Fruit fly (Drosophila melanogaster) whole organism, embryonic: Measurements from ENCODE around the gene Pc.

ENCODE experiments used
- Atf3 ChIP-seq: fragments of 200-800 bp; sonication (Bioruptor generic); optimal IDR thresholded peaks from 3 replicates; lab custom pipeline; 2016; ENCODE audit warnings: missing biosample characterization, missing genetic modification characterization
- CG10462 ChIP-seq: fragments of 200-800 bp; sonication (Bioruptor generic); optimal IDR thresholded peaks from 2 replicates; lab custom pipeline; 2016; ENCODE audit warnings: missing biosample characterization, missing genetic modification characterization
- CG1233 ChIP-seq: fragments of 200-800 bp; sonication (Bioruptor generic); optimal IDR thresholded peaks from 4 replicates; lab custom pipeline; 2018; ENCODE audit warnings: missing biosample characterization, mild to moderate bottlenecking, missing genetic modification characterization
- CG17359 ChIP-seq: fragments of 200-800 bp; sonication (Bioruptor generic); optimal IDR thresholded peaks from 3 replicates; lab custom pipeline; 2018; ENCODE audit warnings: missing biosample characterization, mild to moderate bottlenecking, missing genetic modification characterization, moderate library complexity
- CG17385 ChIP-seq: fragments of 200-800 bp; sonication (Bioruptor generic); optimal IDR thresholded peaks from 3 replicates; lab custom pipeline; 2018; ENCODE audit warnings: missing biosample characterization, mild to moderate bottlenecking, missing genetic modification characterization
- CG17802 ChIP-seq: fragments of 200-800 bp; sonication (Bioruptor generic); optimal IDR thresholded peaks from 2 replicates; lab custom pipeline; 2018; ENCODE audit warnings: missing biosample characterization, mild to moderate bottlenecking, missing genetic modification characterization, moderate library complexity
- CG17912 ChIP-seq: fragments of 200-800 bp; sonication (Bioruptor generic); optimal IDR thresholded peaks from 2 replicates; lab custom pipeline; 2018; ENCODE audit warnings: missing biosample characterization, mild to moderate bottlenecking, missing genetic modification characterization
- CG18476 ChIP-seq: fragments of 200-800 bp; sonication (Bioruptor generic); optimal IDR thresholded peaks from 2 replicates; lab custom pipeline; 2016; ENCODE audit warnings: missing biosample characterization, mild to moderate bottlenecking, missing genetic modification characterization
- CG30020 ChIP-seq: fragments of 200-800 bp; optimal IDR thresholded peaks from 2 replicates; lab custom pipeline; 2019; ENCODE audit warnings: missing biosample characterization, mild to moderate bottlenecking, missing genetic modification characterization, moderate library complexity
- CG30403 ChIP-seq: fragments of 200-800 bp; sonication (Bioruptor generic); optimal IDR thresholded peaks from 3 replicates; lab custom pipeline; 2016; ENCODE audit warnings: missing biosample characterization, missing genetic modification characterization
- CG32767 ChIP-seq: fragments of 200-800 bp; sonication (Bioruptor generic); IDR thresholded peaks from 2 replicates; pipeline ENCODE4 v1.3.6; 2022; ENCODE audit warnings: missing biosample characterization, missing genetic modification characterization
- CG43689 ChIP-seq: fragments of 200-800 bp; sonication (Bioruptor generic); IDR thresholded peaks from 2 replicates; pipeline ENCODE4 v1.3.6; 2022; ENCODE audit warnings: missing biosample characterization, missing genetic modification characterization
- CG5245 ChIP-seq: fragments of 200-800 bp; sonication (Bioruptor generic); optimal IDR thresholded peaks from 3 replicates; lab custom pipeline; 2016; ENCODE audit warnings: missing biosample characterization, missing genetic modification characterization
- CG5953 ChIP-seq: fragments of 200-800 bp; sonication (Bioruptor generic); IDR thresholded peaks from 2 replicates; pipeline ENCODE4 v1.3.6; 2022; ENCODE audit warnings: missing biosample characterization, missing genetic modification characterization
- CG7556 ChIP-seq: fragments of 200-800 bp; sonication (Bioruptor generic); optimal IDR thresholded peaks from 2 replicates; lab custom pipeline; 2017; ENCODE audit warnings: missing biosample characterization, mild to moderate bottlenecking, missing genetic modification characterization
- Camta ChIP-seq: fragments of 200-800 bp; sonication (Bioruptor generic); optimal IDR thresholded peaks from 2 replicates; lab custom pipeline; 2016; ENCODE audit warnings: missing biosample characterization, missing genetic modification characterization
- CkIIα-i1 ChIP-seq: fragments of 200-800 bp; sonication (Bioruptor generic); IDR thresholded peaks from 2 replicates; pipeline ENCODE4 v1.3.6; 2022; ENCODE audit warnings: missing biosample characterization, missing genetic modification characterization
- Doc3 ChIP-seq: fragments of 200-800 bp; sonication (Bioruptor generic); IDR thresholded peaks from 3 replicates; pipeline ENCODE4 v1.3.6; 2022; ENCODE audit warnings: missing biosample characterization, missing genetic modification characterization; ENCODE audit not compliant: partially characterized antibody
- Eip74EF ChIP-seq, 2 experiments: fragments of 200-800 bp in 1 of 2; fragments of >200 bp in 1 of 2; sonication (Bioruptor generic) in 1 of 2; optimal IDR thresholded peaks; 2 replicates each; lab custom pipeline; 2017 to 2019; ENCODE audit warnings: missing biosample characterization in 2 of 2, missing genetic modification characterization in 2 of 2, mild to moderate bottlenecking in 1 of 2, moderate library complexity in 1 of 2
- H15 ChIP-seq: fragments of 200-800 bp; sonication (Bioruptor generic); IDR thresholded peaks from 3 replicates; pipeline ENCODE4 v1.3.6; 2022; ENCODE audit warnings: missing biosample characterization, missing genetic modification characterization
- HHEX ChIP-seq: fragments of 200-800 bp; sonication (Bioruptor generic); optimal IDR thresholded peaks from 3 replicates; lab custom pipeline; 2017; ENCODE audit warnings: missing biosample characterization, mild to moderate bottlenecking, missing genetic modification characterization, missing genetic modification reagents
- Lhr ChIP-seq: fragments of 200-800 bp; sonication (Bioruptor generic); optimal IDR thresholded peaks from 3 replicates; lab custom pipeline; 2017; ENCODE audit warnings: mild to moderate bottlenecking, missing biosample characterization, missing genetic modification reagents, missing genetic modification characterization
- Lpt ChIP-seq: fragments of >200 bp; optimal IDR thresholded peaks from 2 replicates; lab custom pipeline; 2018; ENCODE audit warnings: missing biosample characterization, missing genetic modification characterization
- MTF-1 ChIP-seq: fragments of 200-800 bp; sonication (Bioruptor generic); optimal IDR thresholded peaks from 2 replicates; lab custom pipeline; 2018; ENCODE audit warnings: missing biosample characterization, mild to moderate bottlenecking, missing genetic modification characterization, borderline replicate concordance
- Med ChIP-seq: fragments of 200-800 bp; sonication (Bioruptor generic); peaks from one replicate; lab custom pipeline; 2016; ENCODE audit warnings: missing biosample characterization, missing genetic modification characterization, mild to moderate bottlenecking, inconsistent platforms, moderate library complexity
- NfI ChIP-seq: fragments of 200-800 bp; sonication (Bioruptor generic); optimal IDR thresholded peaks from 3 replicates; lab custom pipeline; 2018; ENCODE audit warnings: missing biosample characterization, mild to moderate bottlenecking, missing genetic modification characterization, moderate library complexity
- Six4 ChIP-seq: fragments of 200-800 bp; sonication (Bioruptor generic); optimal IDR thresholded peaks from 2 replicates; lab custom pipeline; 2016; ENCODE audit warnings: missing biosample characterization, missing genetic modification characterization
- Ssrp ChIP-seq: fragments of 200-800 bp; sonication (Bioruptor generic); optimal IDR thresholded peaks from 2 replicates; lab custom pipeline; 2018; ENCODE audit warnings: missing biosample characterization, mild to moderate bottlenecking, missing genetic modification characterization, moderate library complexity
- Taf1 ChIP-seq: fragments of 200-800 bp; sonication (Bioruptor generic); IDR thresholded peaks from 2 replicates; pipeline ENCODE4 v1.3.6; 2022; ENCODE audit warnings: missing biosample characterization, missing genetic modification characterization
- aop ChIP-seq: fragments of 200-800 bp; sonication (Bioruptor generic); IDR thresholded peaks from 2 replicates; pipeline ENCODE4 v1.3.6; 2022; ENCODE audit warnings: missing biosample characterization, missing genetic modification characterization
- ase ChIP-seq: fragments of 200-800 bp; sonication (Bioruptor generic); IDR thresholded peaks from 3 replicates; pipeline ENCODE4 v1.3.6; 2022; ENCODE audit warnings: missing biosample characterization, missing genetic modification characterization
- ato ChIP-seq: fragments of 200-800 bp; sonication (Bioruptor generic); IDR thresholded peaks from 2 replicates; pipeline ENCODE4 v1.3.6; 2022; ENCODE audit warnings: missing biosample characterization, missing genetic modification characterization; ENCODE audit not compliant: partially characterized antibody
- ems ChIP-seq: fragments of 200-800 bp; sonication (Bioruptor generic); optimal IDR thresholded peaks from 3 replicates; lab custom pipeline; 2016; ENCODE audit warnings: missing biosample characterization, missing genetic modification characterization
- gro ChIP-seq: fragments of 200-800 bp; sonication (Bioruptor generic); optimal IDR thresholded peaks from 2 replicates; lab custom pipeline; 2016; ENCODE audit warnings: missing biosample characterization, missing genetic modification characterization
- gt ChIP-seq: fragments of 200-800 bp; sonication (Bioruptor generic); IDR thresholded peaks from 2 replicates; pipeline ENCODE4 v1.3.6; 2022; ENCODE audit warnings: missing biosample characterization, missing genetic modification characterization
- hkb ChIP-seq, 2 experiments: fragments of 200-800 bp in 1 of 2; fragments of >200 bp in 1 of 2; sonication (Bioruptor generic) in 1 of 2; IDR thresholded peaks in 1 of 2; optimal IDR thresholded peaks in 1 of 2; 2 replicates each; pipeline versions ENCODE4 v1.3.6 to Lab custom; 2017 to 2022; ENCODE audit warnings: missing biosample characterization in 1 of 2, missing genetic modification characterization in 1 of 2
- jing ChIP-seq: fragments of 200-800 bp; sonication (Bioruptor generic); optimal IDR thresholded peaks from 2 replicates; lab custom pipeline; 2018; ENCODE audit warnings: missing biosample characterization, mild to moderate bottlenecking, missing genetic modification characterization
- jumu ChIP-seq: fragments of 200-800 bp; sonication (Bioruptor generic); optimal IDR thresholded peaks from 3 replicates; lab custom pipeline; 2016; ENCODE audit warnings: missing biosample characterization, missing genetic modification characterization
- pan ChIP-seq, 4 experiments: fragments of >200 bp in 3 of 4; fragments of 200-800 bp in 1 of 4; sonication (Bioruptor generic) in 1 of 4; optimal IDR thresholded peaks in 3 of 4; IDR thresholded peaks in 1 of 4; 2 replicates each; pipeline versions ENCODE4 v1.3.6 to Lab custom; 2017 to 2022; ENCODE audit warnings: missing biosample characterization in 2 of 4, missing genetic modification characterization in 2 of 4, mixed read lengths in 1 of 4
- pfk ChIP-seq: fragments of 200-800 bp; sonication (Bioruptor generic); optimal IDR thresholded peaks from 2 replicates; lab custom pipeline; 2018; ENCODE audit warnings: missing biosample characterization, mild to moderate bottlenecking, missing genetic modification characterization, moderate library complexity
- phol ChIP-seq: fragments of 200-800 bp; sonication (Bioruptor generic); optimal IDR thresholded peaks from 3 replicates; lab custom pipeline; 2018; ENCODE audit warnings: missing biosample characterization, mild to moderate bottlenecking, missing genetic modification characterization, moderate library complexity
- row ChIP-seq: fragments of 200-800 bp; sonication (Bioruptor generic); IDR thresholded peaks from 3 replicates; pipeline ENCODE4 v1.3.6; 2022; ENCODE audit warnings: missing biosample characterization, missing genetic modification characterization
- sc ChIP-seq, 3 experiments: fragments of >200 bp in 2 of 3; fragments of 200-800 bp in 1 of 3; sonication (Bioruptor generic) in 1 of 3; optimal IDR thresholded peaks; 2 replicates in 2 of 3; 3 replicates in 1 of 3; lab custom pipeline; 2017; ENCODE audit warnings: mild to moderate bottlenecking in 1 of 3, missing biosample characterization in 1 of 3, missing genetic modification characterization in 1 of 3, missing genetic modification reagents in 1 of 3
- schlank ChIP-seq: fragments of 200-800 bp; sonication (Bioruptor generic); optimal IDR thresholded peaks from 2 replicates; lab custom pipeline; 2018; ENCODE audit warnings: missing biosample characterization, mild to moderate bottlenecking, missing genetic modification characterization
- so ChIP-seq: fragments of 200-800 bp; sonication (Bioruptor generic); IDR thresholded peaks from 3 replicates; pipeline ENCODE4 v1.3.6; 2022; ENCODE audit warnings: missing biosample characterization, missing genetic modification characterization
- unpg ChIP-seq: fragments of 200-800 bp; sonication (Bioruptor generic); optimal IDR thresholded peaks from 3 replicates; lab custom pipeline; 2018; ENCODE audit warnings: missing biosample characterization, mild to moderate bottlenecking, missing genetic modification characterization, moderate library complexity
- wdn ChIP-seq: fragments of 200-800 bp; sonication (Bioruptor generic); IDR thresholded peaks from 2 replicates; pipeline ENCODE4 v1.3.6; 2022; ENCODE audit warnings: missing biosample characterization, missing genetic modification characterization

The Pc gene

dm6 chr3L:21317416-21318259, at the start of gene Pc (continued):
- TF ChIP-seq pfk (GFP tag; lab: Kevin White, UChicago) (no peak), H15 (GFP tag; lab: Robert Waterston, UW) (no peak), CG32767 (GFP tag; lab: Robert Waterston, UW) (no peak), gro (GFP tag; lab: Kevin White, UChicago) (peak; percentile 63), CG43689 (GFP tag; lab: Robert Waterston, UW) (no peak), jing (GFP tag; lab: Kevin White, UChicago) (no peak), CG18476 (GFP tag; lab: Kevin White, UChicago) (no peak), pan (optimal IDR thresholded peaks at IDR 0.05; lab: Kevin White, UChicago) (no peak), pan (GFP tag; optimal IDR thresholded peaks at IDR 0.05 in 1 of 2, IDR thresholded peaks at IDR 0.05 in 1 of 2) (no peak), Taf1 (GFP tag; lab: Robert Waterston, UW) (no peak), HHEX (no peak), Atf3 (no peak), CG17802 (peak; percentile 8), Lhr (GFP tag; lab: Kevin White, UChicago) (peak; percentile 91), aop (GFP tag; lab: Robert Waterston, UW) (no peak), CkIIα-i1 (0 out of 2 replicates have a peak, but pooled peaks have one; percentile 13), CG10462 (no peak), CG17912 (GFP tag; lab: Kevin White, UChicago) (no peak), Camta (GFP tag; lab: Kevin White, UChicago) (peak; percentile 10), Ssrp (tag; lab: Kevin White, UChicago) (peak; percentile 13), CG1233 (no peak), Eip74EF (GFP tag; optimal IDR thresholded peaks at IDR 0.05; lab: Kevin White, UChicago) (no peak), ato (peak; percentile 72; the same call in 1 of the 2 replicates), so (GFP tag; lab: Robert Waterston, UW) (no peak), CG5953 (GFP tag; lab: Robert Waterston, UW) (no peak), Lpt (no peak), unpg (GFP tag; lab: Kevin White, UChicago) (no peak), hkb (optimal IDR thresholded peaks at IDR 0.05; lab: Kevin White, UChicago) (no peak), hkb (GFP tag; IDR thresholded peaks at IDR 0.05; lab: Robert Waterston, UW) (no peak), Six4 (GFP tag; lab: Kevin White, UChicago) (no peak), MTF-1 (no peak), CG17359 (tag; lab: Kevin White, UChicago) (no peak), CG30403 (no peak), phol (tag; lab: Kevin White, UChicago) (peak; percentile 47), sc (optimal IDR thresholded peaks at IDR 0.05; lab: Kevin White, UChicago) (no peak), sc (GFP tag; optimal IDR thresholded peaks at IDR 0.05; lab: Kevin White, UChicago) (no peak), Doc3 (GFP tag; lab: Robert Waterston, UW) (peak; percentile 76), NfI (GFP tag; lab: Kevin White, UChicago) (no peak), gt (GFP tag; lab: Robert Waterston, UW) (no peak), CG17385 (GFP tag; lab: Kevin White, UChicago) (no peak), jumu (GFP tag; lab: Kevin White, UChicago) (no peak), row (GFP tag; lab: Robert Waterston, UW) (peak; percentile 18; the same call in 1 of the 3 replicates), CG7556 (GFP tag; lab: Kevin White, UChicago) (no peak), CG30020 (tag; lab: Kevin White, UChicago) (peak; percentile 82), wdn (peak; percentile 26; the same call in 1 of the 2 replicates), ems (no peak), Med (GFP tag; lab: Kevin White, UChicago) (peak; percentile 88), ase (GFP tag; lab: Robert Waterston, UW) (no peak), CG5245 (no peak), schlank (tag; lab: Kevin White, UChicago) (no peak)
